Fruit fly (Drosophila melanogaster) Kc167 (cell line): ENCODE measurements around the gene gry.

Experiments used
- Myc ChIP-seq: fragments of >200 bp; optimal IDR thresholded peaks from 2 replicates; lab custom pipeline; 2017; ENCODE audit warnings: missing external identifiers
- Sin3A ChIP-seq: fragments of >200 bp; optimal IDR thresholded peaks from 2 replicates; lab custom pipeline; 2018; ENCODE audit warnings: missing external identifiers
- h ChIP-seq: fragments of >200 bp; optimal IDR thresholded peaks from 3 replicates; lab custom pipeline; 2018; ENCODE audit warnings: missing external identifiers
- insv ChIP-seq: fragments of >200 bp; optimal IDR thresholded peaks from 3 replicates; lab custom pipeline; 2018; ENCODE audit warnings: missing external identifiers
- psq ChIP-seq: fragments of >200 bp; optimal IDR thresholded peaks from 2 replicates; lab custom pipeline; 2017; ENCODE audit warnings: missing external identifiers
- ttk ChIP-seq: sonication (Bioruptor generic); optimal IDR thresholded peaks from 2 replicates; lab custom pipeline; 2017; ENCODE audit warnings: missing external identifiers

DNA sequence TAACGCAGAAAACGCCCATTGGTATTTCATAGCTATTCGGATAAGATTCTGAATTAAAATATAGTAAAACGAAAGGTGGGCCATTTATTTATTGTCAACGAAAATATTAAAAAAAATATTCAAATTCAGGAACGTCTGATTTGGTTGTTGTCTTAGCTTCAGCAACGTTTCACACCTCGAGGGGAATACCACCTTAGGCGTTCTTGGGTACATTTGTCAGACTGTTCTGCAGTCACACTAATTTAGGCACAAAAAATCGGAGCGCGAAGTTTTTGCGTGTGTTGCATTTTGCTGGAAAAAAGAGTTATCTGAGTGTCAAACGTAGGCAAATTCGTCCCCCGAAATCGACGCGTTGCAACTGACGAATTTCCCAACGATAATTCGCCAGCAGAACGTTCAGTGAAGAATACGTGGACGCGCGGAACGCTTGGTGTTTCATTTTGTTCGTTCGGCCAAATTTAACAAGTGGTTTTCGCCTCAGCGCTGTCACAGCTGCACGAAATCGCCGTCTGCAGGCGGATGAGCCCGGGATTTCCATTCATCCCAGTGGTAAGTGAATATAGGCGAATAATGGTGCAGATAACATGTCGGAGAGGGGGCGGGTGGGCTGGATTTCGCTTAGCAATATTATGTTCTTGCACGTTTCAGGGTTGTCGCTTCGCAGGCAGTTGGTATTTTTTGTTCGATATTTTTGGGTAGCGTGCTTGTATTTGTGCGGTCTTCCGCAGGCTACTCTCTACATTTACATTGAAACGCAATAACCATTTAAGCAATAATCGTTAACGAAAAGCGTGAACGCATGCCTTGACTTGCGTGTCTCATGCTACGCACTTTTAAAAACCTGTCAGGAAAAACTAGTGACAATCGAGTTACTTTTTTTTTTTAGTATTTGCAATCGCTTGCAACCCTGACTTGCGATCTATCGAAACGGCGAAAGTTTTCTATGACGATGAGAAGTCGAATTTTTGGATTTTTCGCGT lies 26.1 kb downstream of the gry start, which contains the start of gene Larp4B:
- TF ChIP-seq ttk (lab: Kevin White, UChicago) (no peak), Sin3A (lab: Kevin White, UChicago) (no peak), psq (lab: Kevin White, UChicago) (no peak), h (lab: Kevin White, UChicago) (no peak), Myc (lab: Kevin White, UChicago) (no peak), insv (no peak)
